Worm (Caenorhabditis elegans): ENCODE data around the gene trp-1.

DNA sequence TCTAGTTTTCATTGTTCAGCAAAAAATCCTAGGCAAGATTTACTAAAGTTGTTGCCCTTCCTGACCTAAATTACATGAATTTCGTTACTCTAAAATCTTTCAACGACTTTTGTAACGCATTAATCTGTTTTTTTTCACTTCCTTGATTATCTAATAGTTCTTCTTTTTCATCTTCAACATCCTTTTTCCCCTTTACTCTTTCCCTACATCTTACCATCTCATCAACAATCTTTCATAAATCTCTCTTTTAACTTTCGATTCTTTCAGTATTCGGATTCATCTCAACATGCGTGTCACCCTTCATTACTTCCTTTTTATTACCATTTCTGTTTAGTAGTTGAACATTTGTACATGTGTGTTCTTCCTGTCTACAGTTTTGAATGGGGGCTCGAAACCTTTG is 38.9 kb downstream of the trp-1 start:
- no peak for TF ChIP-seq ceh-32 (tag; optimal IDR thresholded peaks at IDR 0.05; ENCODE audit: poor library complexity)
- no peak for TF ChIP-seq spr-3 (GFP tag; optimal IDR thresholded peaks at IDR 0.05)
